Worm (Caenorhabditis elegans): ENCODE data around the gene aat-7.

DNA sequence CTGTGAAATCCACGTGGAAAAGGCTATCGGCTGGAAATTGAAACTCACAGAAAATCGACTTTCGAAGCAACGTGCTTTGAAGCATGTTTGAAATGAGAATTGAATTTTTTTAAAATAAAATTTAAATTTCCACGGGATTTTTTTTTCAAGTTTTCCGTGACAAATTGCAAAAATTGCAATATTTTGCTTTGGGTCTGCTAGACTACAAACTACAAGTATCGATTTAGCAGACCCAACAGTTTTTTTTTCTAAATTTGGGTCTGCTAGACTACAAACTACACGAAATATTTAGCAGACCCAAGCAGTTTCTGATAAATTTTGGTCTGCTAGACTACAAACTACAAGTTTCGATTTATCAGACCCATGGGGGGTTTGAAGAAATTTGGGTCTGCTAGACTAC, 24.7 kb downstream of the aat-7 start, which contains the start of gene Y51H7C.9:
- TF ChIP-seq mep-1 (tag; optimal IDR thresholded peaks at IDR 0.05) (no peak), nhr-12 (tag; optimal IDR thresholded peaks at IDR 0.05) (no peak), mab-5 (tag; optimal IDR thresholded peaks at IDR 0.05) (no peak), ces-1 (GFP tag; optimal IDR thresholded peaks at IDR 0.05) (no peak), nhr-28 (tag; optimal IDR thresholded peaks at IDR 0.05) (no peak), nhr-76 (tag; optimal IDR thresholded peaks at IDR 0.05) (no peak), elt-3 (tag; optimal IDR thresholded peaks at IDR 0.05) (no peak), unc-39 (tag; optimal IDR thresholded peaks at IDR 0.05) (no peak), nhr-237 (tag; optimal IDR thresholded peaks at IDR 0.05) (no peak)

All from whole organism, mixed stage, embryonic.